Fruit fly (Drosophila melanogaster): ENCODE data around the gene CG15765.

Gene CG15765

dm6 chrX:5879543-5879943 is 61.2 kb downstream of the CG15765 start, which contains the start of the genes Usp30 and CG16721 (continued):
- TF ChIP-seq CG6765 (GFP tag; optimal IDR thresholded peaks at IDR 0.05) (peak; percentile 8), CG8924 (tag; optimal IDR thresholded peaks at IDR 0.05) (no peak), sr (GFP tag; IDR thresholded peaks at IDR 0.05) (no peak), ranshi (GFP tag; IDR thresholded peaks at IDR 0.05) (no peak), Antp (GFP tag; optimal IDR thresholded peaks at IDR 0.05) (peak; percentile 69), wor (GFP tag; IDR thresholded peaks at IDR 0.05) (no peak), CG4282 (GFP tag; optimal IDR thresholded peaks at IDR 0.05) (peak; percentile 56), CG11398 (GFP tag; optimal IDR thresholded peaks at IDR 0.05) (peak; percentile 55), Bgb (GFP tag; IDR thresholded peaks at IDR 0.05; ENCODE audit: partially characterized antibody) (peak; percentile 75), D (optimal IDR thresholded peaks at IDR 0.05) (no peak), D (GFP tag; optimal IDR thresholded peaks at IDR 0.05) (no peak), Blimp-1 (GFP tag; optimal IDR thresholded peaks at IDR 0.05) (no peak), Drgx (GFP tag; IDR thresholded peaks at IDR 0.05) (no peak), CG43689 (GFP tag; IDR thresholded peaks at IDR 0.05) (no peak), repo (GFP tag; optimal IDR thresholded peaks at IDR 0.05) (peak; percentile 10), Lim3 (GFP tag; IDR thresholded peaks at IDR 0.05) (no peak), fd102C (GFP tag; optimal IDR thresholded peaks at IDR 0.05) (no peak), CG2678 (tag; optimal IDR thresholded peaks at IDR 0.05) (no peak), Oli (tag; optimal IDR thresholded peaks at IDR 0.05) (no peak), CG8089 (GFP tag; optimal IDR thresholded peaks at IDR 0.05) (no peak), E2f2 (GFP tag; IDR thresholded peaks at IDR 0.05) (peak; percentile 46), so (GFP tag; IDR thresholded peaks at IDR 0.05) (no peak), CoRest (tag; optimal IDR thresholded peaks at IDR 0.05) (no peak), NC2α (GFP tag; optimal IDR thresholded peaks at IDR 0.05) (no peak), CHES-1-like (GFP tag; optimal IDR thresholded peaks at IDR 0.05) (peak; percentile 68), br (optimal IDR thresholded peaks at IDR 0.05) (no peak), H2.0 (GFP tag; IDR thresholded peaks at IDR 0.05) (no peak), CG14441 (GFP tag; IDR thresholded peaks at IDR 0.05) (no peak), lilli (GFP tag; optimal IDR thresholded peaks at IDR 0.05) (peak; percentile 69), unc-4 (GFP tag; IDR thresholded peaks at IDR 0.05; ENCODE audit: partially characterized antibody) (peak; percentile 79), mld (GFP tag; IDR thresholded peaks at IDR 0.05; ENCODE audit: partially characterized antibody) (peak; percentile 59; the same call in 1 of the 3 replicates), ci (GFP tag; IDR thresholded peaks at IDR 0.05) (no peak), Mrtf (GFP tag; IDR thresholded peaks at IDR 0.05) (no peak), CG7987 (GFP tag; optimal IDR thresholded peaks at IDR 0.05) (no peak), stc (GFP tag; IDR thresholded peaks at IDR 0.05) (no peak), nerfin-2 (GFP tag; IDR thresholded peaks at IDR 0.05; ENCODE audit: partially characterized antibody) (peak; percentile 71), dmrt99B (tag; optimal IDR thresholded peaks at IDR 0.05) (no peak), Med (GFP tag) (peak; percentile 93), CG7839 (tag; optimal IDR thresholded peaks at IDR 0.05) (no peak), jigr1 (GFP tag; IDR thresholded peaks at IDR 0.05) (no peak), CG4617 (GFP tag; optimal IDR thresholded peaks at IDR 0.05; ENCODE audit: borderline replicate concordance) (peak; percentile 59), grn (GFP tag; optimal IDR thresholded peaks at IDR 0.05) (no peak), lbe (GFP tag; optimal IDR thresholded peaks at IDR 0.05) (peak; percentile 71), cato (GFP tag; optimal IDR thresholded peaks at IDR 0.05; ENCODE audit: borderline replicate concordance) (no peak), dati (GFP tag; IDR thresholded peaks at IDR 0.05) (no peak), dm (GFP tag; optimal IDR thresholded peaks at IDR 0.05) (peak; percentile 54), CG1529 (GFP tag; optimal IDR thresholded peaks at IDR 0.05) (no peak), run (tag; optimal IDR thresholded peaks at IDR 0.05) (no peak), CG2129 (GFP tag; IDR thresholded peaks at IDR 0.05; ENCODE audit: partially characterized antibody) (peak; percentile 52; the same call in 1 of the 2 replicates), eyg (GFP tag; optimal IDR thresholded peaks at IDR 0.05) (no peak), CG15696 (tag; optimal IDR thresholded peaks at IDR 0.05) (no peak), sob (GFP tag; IDR thresholded peaks at IDR 0.05) (peak; percentile 68), Tbp (GFP tag; optimal IDR thresholded peaks at IDR 0.05) (no peak)
